Fruit fly (Drosophila melanogaster) whole organism, embryonic: Measurements from ENCODE around the gene CG8507.
A peak's percentile ranks its signal among the peaks of the same experiment; 100 is the strongest.

Source experiments
- ATbp ChIP-seq: fragments of 200-800 bp; sonication (Bioruptor generic); optimal IDR thresholded peaks from 2 replicates; lab custom pipeline; 2017; ENCODE audit warnings: missing biosample characterization, mild to moderate bottlenecking, missing genetic modification characterization, missing genetic modification reagents
- Asciz ChIP-seq: fragments of 200-800 bp; sonication (Bioruptor generic); optimal IDR thresholded peaks from 2 replicates; lab custom pipeline; 2017; ENCODE audit warnings: missing biosample characterization, mild to moderate bottlenecking, missing genetic modification characterization, missing genetic modification reagents
- Bteb2 ChIP-seq: fragments of 200-800 bp; sonication (Bioruptor generic); optimal IDR thresholded peaks from 2 replicates; lab custom pipeline; 2016; ENCODE audit warnings: missing biosample characterization, missing genetic modification characterization
- CG10274 ChIP-seq: fragments of 200-800 bp; sonication (Bioruptor generic); optimal IDR thresholded peaks from 3 replicates; lab custom pipeline; 2017; ENCODE audit warnings: missing biosample characterization, mild to moderate bottlenecking, missing genetic modification characterization
- CG11085 ChIP-seq: fragments of 200-800 bp; sonication (Bioruptor generic); IDR thresholded peaks from 2 replicates; pipeline ENCODE4 v1.3.6; 2022; ENCODE audit warnings: missing biosample characterization, missing genetic modification characterization
- CG11695 ChIP-seq: fragments of 200-800 bp; sonication (Bioruptor generic); IDR thresholded peaks from 3 replicates; pipeline ENCODE4 v1.3.6; 2022; ENCODE audit warnings: missing biosample characterization, missing genetic modification characterization
- CG11696 ChIP-seq: fragments of 200-800 bp; sonication (Bioruptor generic); IDR thresholded peaks from 2 replicates; pipeline ENCODE4 v1.3.6; 2022; ENCODE audit warnings: missing biosample characterization, missing genetic modification characterization
- CG12299 ChIP-seq: fragments of 200-800 bp; sonication (Bioruptor generic); optimal IDR thresholded peaks from 2 replicates; lab custom pipeline; 2018; ENCODE audit warnings: missing biosample characterization, mild to moderate bottlenecking, missing genetic modification characterization
- CG13123 ChIP-seq: fragments of 200-800 bp; sonication (Bioruptor generic); optimal IDR thresholded peaks from 2 replicates; lab custom pipeline; 2016; ENCODE audit warnings: missing biosample characterization, missing genetic modification characterization
- CG13424 ChIP-seq: fragments of 200-800 bp; sonication (Bioruptor generic); optimal IDR thresholded peaks from 2 replicates; lab custom pipeline; 2019; ENCODE audit warnings: missing biosample characterization, mild to moderate bottlenecking, missing genetic modification characterization, moderate library complexity
- CG14050 ChIP-seq: fragments of 200-800 bp; sonication (Bioruptor generic); IDR thresholded peaks from 3 replicates; pipeline ENCODE4 v1.3.6; 2022; ENCODE audit warnings: missing biosample characterization, missing genetic modification characterization
- CG14860 ChIP-seq: fragments of 200-800 bp; sonication (Bioruptor generic); IDR thresholded peaks from 3 replicates; pipeline ENCODE4 v1.3.6; 2022; ENCODE audit warnings: missing biosample characterization, missing genetic modification characterization; ENCODE audit not compliant: partially characterized antibody
- CG15269 ChIP-seq: fragments of 200-800 bp; sonication (Bioruptor generic); optimal IDR thresholded peaks from 2 replicates; lab custom pipeline; 2018; ENCODE audit warnings: missing biosample characterization, mild to moderate bottlenecking, missing genetic modification characterization, moderate library complexity
- CG2202 ChIP-seq: fragments of 200-800 bp; sonication (Bioruptor generic); optimal IDR thresholded peaks from 2 replicates; lab custom pipeline; 2018; ENCODE audit warnings: missing biosample characterization, mild to moderate bottlenecking, missing genetic modification characterization
- CG30020 ChIP-seq: fragments of 200-800 bp; optimal IDR thresholded peaks from 2 replicates; lab custom pipeline; 2019; ENCODE audit warnings: missing biosample characterization, mild to moderate bottlenecking, missing genetic modification characterization, moderate library complexity
- CG32767 ChIP-seq: fragments of 200-800 bp; sonication (Bioruptor generic); IDR thresholded peaks from 2 replicates; pipeline ENCODE4 v1.3.6; 2022; ENCODE audit warnings: missing biosample characterization, missing genetic modification characterization
- CG3281 ChIP-seq: fragments of 200-800 bp; sonication (Bioruptor generic); optimal IDR thresholded peaks from 3 replicates; lab custom pipeline; 2017; ENCODE audit warnings: missing biosample characterization, mild to moderate bottlenecking, missing genetic modification characterization
- CG4360 ChIP-seq: fragments of 200-800 bp; sonication (Bioruptor generic); IDR thresholded peaks from 2 replicates; pipeline ENCODE4 v1.3.6; 2022; ENCODE audit warnings: missing biosample characterization, missing genetic modification characterization
- CG6683 ChIP-seq: fragments of 200-800 bp; sonication (Bioruptor generic); optimal IDR thresholded peaks from 2 replicates; lab custom pipeline; 2017; ENCODE audit warnings: missing biosample characterization, mild to moderate bottlenecking, missing genetic modification characterization, missing genetic modification reagents
- CG8924 ChIP-seq: fragments of 200-800 bp; optimal IDR thresholded peaks from 3 replicates; lab custom pipeline; 2019; ENCODE audit warnings: missing biosample characterization, mild to moderate bottlenecking, missing genetic modification characterization, moderate library complexity
- CG9727 ChIP-seq: fragments of 200-800 bp; sonication (Bioruptor generic); optimal IDR thresholded peaks from 3 replicates; lab custom pipeline; 2017; ENCODE audit warnings: missing biosample characterization, mild to moderate bottlenecking, missing genetic modification characterization
- D19B ChIP-seq: fragments of 200-800 bp; sonication (Bioruptor generic); optimal IDR thresholded peaks from 2 replicates; lab custom pipeline; 2017; ENCODE audit warnings: missing biosample characterization, mild to moderate bottlenecking, missing genetic modification characterization
- Doc3 ChIP-seq: fragments of 200-800 bp; sonication (Bioruptor generic); IDR thresholded peaks from 3 replicates; pipeline ENCODE4 v1.3.6; 2022; ENCODE audit warnings: missing biosample characterization, missing genetic modification characterization; ENCODE audit not compliant: partially characterized antibody
- Dp ChIP-seq: fragments of 200-800 bp; sonication (Bioruptor generic); optimal IDR thresholded peaks from 2 replicates; lab custom pipeline; 2018; ENCODE audit warnings: missing biosample characterization, mild to moderate bottlenecking, missing genetic modification characterization, moderate library complexity
- Drgx ChIP-seq: fragments of 200-800 bp; sonication (Bioruptor generic); IDR thresholded peaks from 2 replicates; pipeline ENCODE4 v1.3.6; 2022; ENCODE audit warnings: missing biosample characterization, missing genetic modification characterization
- GATAe ChIP-seq: fragments of 200-800 bp; sonication (Bioruptor generic); conservative IDR thresholded peaks from 2 replicates; pipeline ENCODE4 v1.3.6; 2022; ENCODE audit warnings: missing biosample characterization, missing genetic modification characterization
- HHEX ChIP-seq: fragments of 200-800 bp; sonication (Bioruptor generic); optimal IDR thresholded peaks from 3 replicates; lab custom pipeline; 2017; ENCODE audit warnings: missing biosample characterization, mild to moderate bottlenecking, missing genetic modification characterization, missing genetic modification reagents
- HmgZ ChIP-seq: fragments of 200-800 bp; sonication (Bioruptor generic); optimal IDR thresholded peaks from 2 replicates; lab custom pipeline; 2018; ENCODE audit warnings: missing biosample characterization, mild to moderate bottlenecking, missing genetic modification characterization
- Hr78 ChIP-seq, 2 experiments: fragments of 200-800 bp in 1 of 2; fragments of >200 bp in 1 of 2; sonication (Bioruptor generic) in 1 of 2; optimal IDR thresholded peaks; 2 replicates each; lab custom pipeline; 2017 to 2019; ENCODE audit warnings: missing biosample characterization in 2 of 2, missing genetic modification characterization in 2 of 2, mild to moderate bottlenecking in 1 of 2, moderate library complexity in 1 of 2
- Lpt ChIP-seq: fragments of >200 bp; optimal IDR thresholded peaks from 2 replicates; lab custom pipeline; 2018; ENCODE audit warnings: missing biosample characterization, missing genetic modification characterization
- PHDP ChIP-seq: fragments of 200-800 bp; sonication (Bioruptor generic); optimal IDR thresholded peaks from 3 replicates; lab custom pipeline; 2018; ENCODE audit warnings: missing biosample characterization, mild to moderate bottlenecking, missing genetic modification characterization, moderate library complexity
- abd-A ChIP-seq: fragments of 200-800 bp; sonication (Bioruptor generic); optimal IDR thresholded peaks from 3 replicates; lab custom pipeline; 2019; ENCODE audit warnings: missing biosample characterization, mild to moderate bottlenecking, missing genetic modification characterization, moderate library complexity
- al ChIP-seq: fragments of 200-800 bp; sonication (Bioruptor generic); IDR thresholded peaks from 2 replicates; pipeline ENCODE4 v1.3.6; 2022; ENCODE audit warnings: missing biosample characterization, missing genetic modification characterization
- cad ChIP-seq: fragments of >200 bp; optimal IDR thresholded peaks from 2 replicates; lab custom pipeline; 2017; ENCODE audit warnings: missing biosample characterization, missing genetic modification characterization
- chm ChIP-seq: fragments of 200-800 bp; sonication (Bioruptor generic); IDR thresholded peaks from 2 replicates; pipeline ENCODE4 v1.3.6; 2022; ENCODE audit warnings: missing biosample characterization, missing genetic modification characterization
- dpn ChIP-seq, 2 experiments: fragments of 200-800 bp; sonication (Bioruptor generic); optimal IDR thresholded peaks; 3 replicates each; lab custom pipeline; 2016; ENCODE audit warnings: missing biosample characterization in 2 of 2, missing genetic modification characterization in 2 of 2
- ems ChIP-seq: fragments of 200-800 bp; sonication (Bioruptor generic); optimal IDR thresholded peaks from 3 replicates; lab custom pipeline; 2016; ENCODE audit warnings: missing biosample characterization, missing genetic modification characterization
- gro ChIP-seq: fragments of 200-800 bp; sonication (Bioruptor generic); optimal IDR thresholded peaks from 2 replicates; lab custom pipeline; 2016; ENCODE audit warnings: missing biosample characterization, missing genetic modification characterization
- hbn ChIP-seq: fragments of 200-800 bp; sonication (Bioruptor generic); IDR thresholded peaks from 2 replicates; pipeline ENCODE4 v1.3.6; 2022; ENCODE audit warnings: missing biosample characterization, missing genetic modification characterization; ENCODE audit not compliant: partially characterized antibody
- lola ChIP-seq, 3 experiments: fragments of >200 bp in 2 of 3; fragments of 200-800 bp in 1 of 3; sonication (Bioruptor generic) in 1 of 3; optimal IDR thresholded peaks; 2 replicates each; lab custom pipeline; 2017 to 2019; ENCODE audit warnings: missing biosample characterization in 3 of 3, missing genetic modification characterization in 3 of 3, mild to moderate bottlenecking in 1 of 3, moderate library complexity in 1 of 3
- mirr ChIP-seq: fragments of 200-800 bp; sonication (Bioruptor generic); optimal IDR thresholded peaks from 3 replicates; lab custom pipeline; 2018; ENCODE audit warnings: missing biosample characterization, mild to moderate bottlenecking, missing genetic modification characterization
- onecut ChIP-seq: fragments of 200-800 bp; sonication (Bioruptor generic); IDR thresholded peaks from 2 replicates; pipeline ENCODE4 v1.3.6; 2022; ENCODE audit warnings: missing biosample characterization, missing genetic modification characterization
- pnt ChIP-seq: fragments of 200-800 bp; sonication (Bioruptor generic); optimal IDR thresholded peaks from 3 replicates; lab custom pipeline; 2016; ENCODE audit warnings: missing biosample characterization, missing genetic modification characterization
- prd ChIP-seq, 3 experiments: fragments of >200 bp in 2 of 3; fragments of 200-800 bp in 1 of 3; sonication (Bioruptor generic) in 1 of 3; optimal IDR thresholded peaks in 2 of 3; IDR thresholded peaks in 1 of 3; 2 replicates in 2 of 3; 3 replicates in 1 of 3; pipeline versions ENCODE4 v1.3.6 to Lab custom; 2017 to 2022; ENCODE audit warnings: missing biosample characterization in 1 of 3, missing genetic modification characterization in 1 of 3
- pzg ChIP-seq: fragments of 200-800 bp; sonication (Bioruptor generic); optimal IDR thresholded peaks from 3 replicates; lab custom pipeline; 2018; ENCODE audit warnings: missing biosample characterization, mild to moderate bottlenecking, missing genetic modification characterization, moderate library complexity
- ro ChIP-seq: fragments of 200-800 bp; sonication (Bioruptor generic); IDR thresholded peaks from 2 replicates; pipeline ENCODE4 v1.3.6; 2022; ENCODE audit warnings: missing biosample characterization, missing genetic modification characterization
- shn ChIP-seq: fragments of 200-800 bp; sonication (Bioruptor generic); optimal IDR thresholded peaks from 3 replicates; lab custom pipeline; 2016; ENCODE audit warnings: missing biosample characterization, missing genetic modification characterization
- sima ChIP-seq: fragments of 200-800 bp; sonication (Bioruptor generic); optimal IDR thresholded peaks from 2 replicates; lab custom pipeline; 2016; ENCODE audit warnings: missing biosample characterization, missing genetic modification characterization
- tx ChIP-seq: fragments of 200-800 bp; sonication (Bioruptor generic); optimal IDR thresholded peaks from 2 replicates; lab custom pipeline; 2016; ENCODE audit warnings: missing biosample characterization, missing genetic modification characterization
- vvl ChIP-seq: fragments of 200-800 bp; sonication (Bioruptor generic); IDR thresholded peaks from 2 replicates; pipeline ENCODE4 v1.3.6; 2022; ENCODE audit warnings: missing biosample characterization, missing genetic modification characterization

CG8507 gene

dm6 chr3R:9808946-9809545, 17.8 kb downstream of the CG8507 start, which contains the start of gene FBXO11 (continued):
- peak; percentile 94 for TF ChIP-seq Dp (GFP tag; lab: Kevin White, UChicago)
- no peak for TF ChIP-seq CG11696 (GFP tag; lab: Robert Waterston, UW)
- no peak for TF ChIP-seq ems (GFP tag; lab: Kevin White, UChicago)
- no peak for TF ChIP-seq CG6683
- TF ChIP-seq pzg (GFP tag; lab: Kevin White, UChicago) = peak; percentile 88
- TF ChIP-seq D19B = no peak
- no peak for TF ChIP-seq lola (GFP tag; optimal IDR thresholded peaks at IDR 0.05; lab: Kevin White, UChicago)
- TF ChIP-seq CG32767 (GFP tag; lab: Robert Waterston, UW) = no peak
- TF ChIP-seq shn (GFP tag; lab: Kevin White, UChicago) = no peak
- no peak for TF ChIP-seq tx (GFP tag; lab: Kevin White, UChicago)
- no peak for TF ChIP-seq Bteb2 (GFP tag; lab: Kevin White, UChicago)
- peak; percentile 2 for TF ChIP-seq CG9727 (GFP tag; lab: Kevin White, UChicago)
- no peak for TF ChIP-seq onecut (GFP tag; lab: Robert Waterston, UW)
- TF ChIP-seq CG11695 (GFP tag; lab: Robert Waterston, UW) = no peak
- no peak for TF ChIP-seq CG14860 (GFP tag; lab: Robert Waterston, UW)
- TF ChIP-seq CG10274 = no peak
- 0 out of 2 replicates have a peak, but pooled peaks have one; percentile 11 for TF ChIP-seq vvl (GFP tag; lab: Robert Waterston, UW)
- no peak for TF ChIP-seq Asciz (GFP tag; lab: Kevin White, UChicago)
- TF ChIP-seq Lpt (GFP tag; lab: Kevin White, UChicago) = no peak
- TF ChIP-seq CG15269 (tag; lab: Kevin White, UChicago) = no peak
- TF ChIP-seq gro = peak; percentile 62
- peak; percentile 76 for TF ChIP-seq Drgx (GFP tag; lab: Robert Waterston, UW)
- TF ChIP-seq HmgZ = peak; percentile 34
- peak; percentile 62 for TF ChIP-seq hbn (GFP tag; lab: Robert Waterston, UW)
- no peak for TF ChIP-seq ATbp
- TF ChIP-seq dpn (GFP tag; optimal IDR thresholded peaks at IDR 0.05; lab: Kevin White, UChicago) = no peak
- peak; percentile 89 for TF ChIP-seq CG8924 (tag; lab: Kevin White, UChicago)
- no peak for TF ChIP-seq CG2202 (tag; lab: Kevin White, UChicago)
- TF ChIP-seq pnt = no peak
- TF ChIP-seq CG4360 (GFP tag; lab: Robert Waterston, UW) = no peak
- no peak for TF ChIP-seq abd-A (tag; lab: Kevin White, UChicago)
- no peak for TF ChIP-seq Doc3 (GFP tag; lab: Robert Waterston, UW)
- no peak for TF ChIP-seq CG12299 (tag; lab: Kevin White, UChicago)
- TF ChIP-seq sima = no peak
- no peak for TF ChIP-seq ro (GFP tag; lab: Robert Waterston, UW)
- peak; percentile 15 for TF ChIP-seq CG3281 (GFP tag; lab: Kevin White, UChicago)
- TF ChIP-seq GATAe (GFP tag; lab: Robert Waterston, UW) = no peak
- TF ChIP-seq chm (GFP tag; lab: Robert Waterston, UW) = no peak
- no peak for TF ChIP-seq CG13424 (tag; lab: Kevin White, UChicago)
- no peak for TF ChIP-seq prd (optimal IDR thresholded peaks at IDR 0.05; lab: Kevin White, UChicago)
- no peak for TF ChIP-seq prd (GFP tag; IDR thresholded peaks at IDR 0.05; lab: Robert Waterston, UW)
- no peak for TF ChIP-seq cad (GFP tag; lab: Kevin White, UChicago)
- no peak for TF ChIP-seq Hr78 (GFP tag; optimal IDR thresholded peaks at IDR 0.05; lab: Kevin White, UChicago)
- no peak for TF ChIP-seq PHDP (tag; lab: Kevin White, UChicago)
- no peak for TF ChIP-seq CG14050 (GFP tag; lab: Robert Waterston, UW)
- TF ChIP-seq HHEX = no peak
- TF ChIP-seq CG11085 = no peak
- TF ChIP-seq CG30020 (tag; lab: Kevin White, UChicago) = peak; percentile 30
- no peak for TF ChIP-seq CG13123 (GFP tag; lab: Kevin White, UChicago)
- TF ChIP-seq al (GFP tag; lab: Robert Waterston, UW) = no peak
- TF ChIP-seq mirr = no peak
